Worm (Caenorhabditis elegans) whole organism, L4 larva: ENCODE measurements around the gene Y66D12A.21.

ENCODE experiments used
- T26A8.4 ChIP-seq: fragments of 200-800 bp; sonication (Bioruptor generic); IDR thresholded peaks from 2 replicates; pipeline ENCODE4 v1.3.6; 2022; ENCODE audit warnings: missing genetic modification characterization, missing compliant biosample characterization
- ZK546.5 ChIP-seq, 2 experiments: sonication (generic microtip); optimal IDR thresholded peaks; 2 replicates each; lab custom pipeline; 2017; ENCODE audit warnings: missing biosample characterization in 2 of 2, missing genetic modification characterization in 2 of 2
- lin-15B ChIP-seq: fragments of 150-350 bp; sonication (generic microtip); optimal IDR thresholded peaks from 3 replicates; lab custom pipeline; 2014; ENCODE audit warnings: missing biosample characterization, missing genetic modification characterization
- lin-38 ChIP-seq: fragments of 200-800 bp; sonication (Bioruptor generic); IDR thresholded peaks from 2 replicates; pipeline ENCODE4 v1.3.6; 2022; ENCODE audit warnings: missing genetic modification reagents, missing genetic modification characterization, missing compliant biosample characterization
- lin-39 ChIP-seq: fragments of 150-350 bp; optimal IDR thresholded peaks from 2 replicates; lab custom pipeline; 2014; ENCODE audit warnings: missing biosample characterization, missing genetic modification reagents, missing genetic modification characterization
- nhr-237 ChIP-seq: sonication (generic microtip); optimal IDR thresholded peaks from 2 replicates; lab custom pipeline; 2017; ENCODE audit warnings: missing biosample characterization, missing genetic modification characterization
- nhr-77 ChIP-seq: fragments of 150-350 bp; optimal IDR thresholded peaks from 2 replicates; lab custom pipeline; 2014; ENCODE audit warnings: missing biosample characterization, missing genetic modification characterization
- pha-4 ChIP-seq, 2 experiments: fragments of 150-350 bp in 1 of 2; fragments of 200-800 bp in 1 of 2; sonication (Bioruptor generic) in 1 of 2; IDR thresholded peaks in 1 of 2; optimal IDR thresholded peaks in 1 of 2; 2 replicates each; pipeline versions ENCODE4 v1.3.6 to Lab custom; 2014 to 2022; ENCODE audit warnings: missing genetic modification characterization in 2 of 2, missing genetic modification reagents in 2 of 2, missing biosample characterization in 1 of 2, missing compliant biosample characterization in 1 of 2

ce11 chrIII:11489601-11490000 is 15.5 kb downstream of the Y66D12A.21 start:
- TF ChIP-seq lin-38 (GFP tag; lab: Robert Waterston, UW) (no peak), lin-15B (tag; lab: Kevin White, UChicago) (no peak), pha-4 (GFP tag; IDR thresholded peaks at IDR 0.05; lab: Robert Waterston, UW) (no peak), pha-4 (tag; optimal IDR thresholded peaks at IDR 0.05; lab: Kevin White, UChicago) (no peak), nhr-237 (tag; lab: Kevin White, UChicago) (no peak), T26A8.4 (no peak), ZK546.5 (tag; optimal IDR thresholded peaks at IDR 0.05; lab: Kevin White, UChicago) (no peak), lin-39 (tag; lab: Kevin White, UChicago) (no peak), nhr-77 (tag; lab: Kevin White, UChicago) (no peak)
